Worm (Caenorhabditis elegans): ENCODE results near the gene dlg-1.

dlg-1 gene

DNA sequence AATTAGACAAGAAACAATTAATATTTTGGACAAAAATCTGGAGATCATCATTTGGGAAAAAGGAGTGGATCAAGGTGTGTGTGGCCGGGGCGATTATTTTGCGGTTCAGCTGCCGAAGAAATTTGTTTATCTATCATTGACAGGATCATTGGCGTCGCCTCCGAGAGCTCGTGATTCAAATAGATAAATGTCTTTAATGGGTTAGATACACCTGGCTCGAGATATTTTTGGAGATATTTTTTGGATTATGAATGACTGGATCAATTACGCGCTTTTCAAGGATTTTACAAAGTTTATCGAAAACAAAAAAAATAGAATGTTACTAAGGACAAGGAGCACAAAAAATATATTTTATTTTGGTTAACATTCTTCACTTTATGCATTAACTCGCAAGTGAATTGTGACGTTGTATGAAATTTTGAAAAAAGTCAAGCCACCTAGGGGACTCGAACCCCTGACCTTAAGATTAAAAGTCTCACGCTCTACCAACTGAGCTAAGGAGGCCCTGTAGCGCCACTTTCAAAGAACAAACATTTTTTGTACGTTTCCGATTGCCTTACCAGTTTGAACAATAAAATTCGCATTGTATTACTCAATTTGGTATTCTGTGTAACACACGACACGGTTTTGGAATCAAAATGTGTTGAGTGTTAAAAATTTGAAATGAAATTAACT, 28.6 kb upstream of the dlg-1 start, which contains the start of gene C25F6.6:
Gene C25F6.6, minus strand, starts transcription at position 51 of the 675 bp plus-strand sequence.
- TF ChIP-seq lin-35 (GFP tag; optimal IDR thresholded peaks at IDR 0.05): peak in 1 of 2 experiments; percentile 10
- no peak for TF ChIP-seq aha-1 (tag; optimal IDR thresholded peaks at IDR 0.05)
- TF ChIP-seq efl-3 (GFP tag; optimal IDR thresholded peaks at IDR 0.05): no peak
- TF ChIP-seq fkh-10 (GFP tag; optimal IDR thresholded peaks at IDR 0.05): no peak
- TF ChIP-seq unc-30 (tag; optimal IDR thresholded peaks at IDR 0.05): no peak
- TF ChIP-seq nhr-28 (tag; optimal IDR thresholded peaks at IDR 0.05): no peak
- no peak for TF ChIP-seq mep-1 (tag; optimal IDR thresholded peaks at IDR 0.05)
- peak; percentile 43 for TF ChIP-seq nhr-90 (tag; optimal IDR thresholded peaks at IDR 0.05; ENCODE audit: poor library complexity)
- no peak for TF ChIP-seq fkh-8 (tag; optimal IDR thresholded peaks at IDR 0.05)
- TF ChIP-seq zag-1 (tag; optimal IDR thresholded peaks at IDR 0.05): no peak
- no peak for TF ChIP-seq tlp-1 (tag; optimal IDR thresholded peaks at IDR 0.05)
- TF ChIP-seq C04F5.9 (tag; optimal IDR thresholded peaks at IDR 0.05): no peak
- peak; percentile 40 for TF ChIP-seq C16A3.4 (tag; optimal IDR thresholded peaks at IDR 0.05)
- TF ChIP-seq nhr-12 (tag; optimal IDR thresholded peaks at IDR 0.05): no peak
- peak; percentile 4 for TF ChIP-seq blmp-1 (tag; optimal IDR thresholded peaks at IDR 0.05)
- no peak for TF ChIP-seq ztf-11 (tag; optimal IDR thresholded peaks at IDR 0.05)
- TF ChIP-seq elt-2 (tag; optimal IDR thresholded peaks at IDR 0.05): no peak
- peak; percentile 34 for TF ChIP-seq nhr-85 (tag)
- no peak for TF ChIP-seq ama-1 (optimal IDR thresholded peaks at IDR 0.05)
- TF ChIP-seq aly-2 (tag; optimal IDR thresholded peaks at IDR 0.05): no peak
- no peak for TF ChIP-seq vab-15 (tag; optimal IDR thresholded peaks at IDR 0.05)
- no peak for TF ChIP-seq zip-4 (GFP tag; optimal IDR thresholded peaks at IDR 0.05)
- no peak for TF ChIP-seq F16B12.6 (tag; optimal IDR thresholded peaks at IDR 0.05)
- no peak for TF ChIP-seq lin-39 (tag; optimal IDR thresholded peaks at IDR 0.05)
- no peak for TF ChIP-seq nhr-47 (tag; optimal IDR thresholded peaks at IDR 0.05)
- TF ChIP-seq nhr-77 (tag; optimal IDR thresholded peaks at IDR 0.05): peak; percentile 14
- TF ChIP-seq lsy-2 (tag; optimal IDR thresholded peaks at IDR 0.05): no peak
- no peak for TF ChIP-seq lin-13 (GFP tag; optimal IDR thresholded peaks at IDR 0.05)
- no peak for TF ChIP-seq swsn-7 (tag; optimal IDR thresholded peaks at IDR 0.05)
- no peak for TF ChIP-seq ceh-82 (tag; optimal IDR thresholded peaks at IDR 0.05)
- no peak for TF ChIP-seq nhr-19 (GFP tag; conservative IDR thresholded peaks at IDR 0.05)
- TF ChIP-seq ceh-63 (GFP tag; optimal IDR thresholded peaks at IDR 0.05): no peak
- TF ChIP-seq xbp-1 (tag; optimal IDR thresholded peaks at IDR 0.05): no peak
- TF ChIP-seq unc-130 (tag; optimal IDR thresholded peaks at IDR 0.05): no peak
- peak in 1 of 2 experiments; percentile 17 for TF ChIP-seq mdl-1 (tag; optimal IDR thresholded peaks at IDR 0.05)
- no peak for TF ChIP-seq lir-3 (tag; optimal IDR thresholded peaks at IDR 0.05; ENCODE audit: poor library complexity)

DNA sequence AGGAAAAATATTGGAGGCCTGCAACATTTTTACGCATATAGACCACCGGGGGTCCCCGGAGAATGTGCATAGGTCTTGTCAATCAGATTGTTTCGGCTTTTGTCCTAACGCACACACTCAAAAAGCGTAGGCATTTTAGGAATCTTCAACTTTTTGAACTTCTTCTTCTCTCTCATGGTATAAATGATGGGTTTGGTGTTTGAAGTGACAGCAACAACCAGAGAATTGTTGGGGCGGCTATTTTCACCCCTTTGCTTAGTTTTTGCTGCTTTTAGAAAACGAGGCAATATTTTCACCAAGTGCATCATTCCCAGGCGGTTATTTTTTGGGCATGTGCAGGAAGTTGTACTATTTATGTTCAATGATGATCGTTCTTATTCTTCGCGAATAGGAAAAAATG, 27.8 kb upstream of the dlg-1 start:
- TF ChIP-seq zag-1 (tag; optimal IDR thresholded peaks at IDR 0.05): no peak
- no peak for TF ChIP-seq mab-9 (GFP tag; IDR thresholded peaks at IDR 0.05)
- no peak for TF ChIP-seq sptf-1 (tag; optimal IDR thresholded peaks at IDR 0.05)
- no peak for TF ChIP-seq nhr-76 (tag; optimal IDR thresholded peaks at IDR 0.05)
- TF ChIP-seq lin-14 (GFP tag; optimal IDR thresholded peaks at IDR 0.05): peak; percentile 23

DNA sequence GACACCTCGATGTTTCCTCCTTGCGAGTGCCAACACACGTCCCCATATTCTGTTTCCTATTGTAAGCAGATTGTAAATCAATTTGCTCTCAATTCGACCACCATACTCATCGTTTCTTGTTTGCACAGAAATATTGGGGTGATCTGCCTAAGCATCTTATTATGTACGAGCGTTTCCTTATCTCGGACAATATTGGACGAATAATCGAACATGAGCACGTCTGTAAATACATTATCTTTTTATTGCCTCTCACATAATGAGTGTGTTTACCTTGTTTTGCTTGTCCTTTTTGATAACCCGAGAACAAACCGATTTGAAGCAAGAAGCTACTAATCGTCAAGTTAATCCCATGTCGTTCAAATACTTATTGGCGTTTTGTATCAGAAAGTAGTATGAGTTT, 24.4 kb upstream of the dlg-1 start:
- TF ChIP-seq lin-14 (GFP tag; optimal IDR thresholded peaks at IDR 0.05) (no peak), nhr-237 (tag; optimal IDR thresholded peaks at IDR 0.05) (no peak), C34B4.2 (tag; optimal IDR thresholded peaks at IDR 0.05) (no peak), nhr-77 (tag; optimal IDR thresholded peaks at IDR 0.05) (no peak), vab-15 (tag; optimal IDR thresholded peaks at IDR 0.05) (no peak), dsc-1 (tag; optimal IDR thresholded peaks at IDR 0.05) (no peak), jun-1 (tag; optimal IDR thresholded peaks at IDR 0.05) (no peak), tbx-2 (tag; optimal IDR thresholded peaks at IDR 0.05) (no peak), aha-1 (tag; optimal IDR thresholded peaks at IDR 0.05) (no peak), Y116A8C.19 (tag; optimal IDR thresholded peaks at IDR 0.05; ENCODE audit: borderline replicate concordance) (no peak), lin-39 (tag; optimal IDR thresholded peaks at IDR 0.05) (no peak), nhr-19 (GFP tag; conservative IDR thresholded peaks at IDR 0.05) (no peak), C16A3.4 (tag; optimal IDR thresholded peaks at IDR 0.05) (no peak), snpc-4 (tag; optimal IDR thresholded peaks at IDR 0.05) (no peak), egl-13 (tag; optimal IDR thresholded peaks at IDR 0.05) (no peak), nhr-71 (tag; optimal IDR thresholded peaks at IDR 0.05) (no peak), unc-62 (GFP tag; optimal IDR thresholded peaks at IDR 0.05) (no peak), alr-1 (tag; optimal IDR thresholded peaks at IDR 0.05; ENCODE audit: borderline replicate concordance) (no peak)
